Fruit fly (Drosophila melanogaster): ENCODE data around the gene CG32726.

The CG32726 gene

DNA sequence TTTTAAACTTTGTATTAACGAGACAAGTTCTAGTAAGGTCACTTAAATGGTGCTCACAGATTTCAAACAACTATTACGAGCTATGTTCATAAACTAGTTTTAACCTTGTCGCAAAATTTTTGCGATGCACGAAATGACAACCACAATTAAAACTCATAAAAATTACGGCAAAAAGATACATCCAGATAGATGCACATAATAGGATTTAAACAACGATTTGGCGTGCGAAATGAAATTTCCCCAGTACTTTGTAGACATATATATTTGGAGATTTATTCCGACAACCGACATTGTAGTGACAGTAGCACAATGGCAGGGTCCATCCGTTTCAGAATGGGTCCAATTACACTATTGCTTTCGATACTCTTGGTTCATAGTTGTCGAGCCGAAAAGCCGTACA lies 47.7 kb downstream of the CG32726 start, which contains the start of gene CheA7a:
TSS of gene CheA7a (plus strand) at position 301 of the 400 bp plus-strand sequence.
- no peak for TF ChIP-seq tj (GFP tag; optimal IDR thresholded peaks at IDR 0.05)

Data from whole organism, adult.